Fruit fly (Drosophila melanogaster): Measurements from ENCODE around the gene Sgp.

DNA sequence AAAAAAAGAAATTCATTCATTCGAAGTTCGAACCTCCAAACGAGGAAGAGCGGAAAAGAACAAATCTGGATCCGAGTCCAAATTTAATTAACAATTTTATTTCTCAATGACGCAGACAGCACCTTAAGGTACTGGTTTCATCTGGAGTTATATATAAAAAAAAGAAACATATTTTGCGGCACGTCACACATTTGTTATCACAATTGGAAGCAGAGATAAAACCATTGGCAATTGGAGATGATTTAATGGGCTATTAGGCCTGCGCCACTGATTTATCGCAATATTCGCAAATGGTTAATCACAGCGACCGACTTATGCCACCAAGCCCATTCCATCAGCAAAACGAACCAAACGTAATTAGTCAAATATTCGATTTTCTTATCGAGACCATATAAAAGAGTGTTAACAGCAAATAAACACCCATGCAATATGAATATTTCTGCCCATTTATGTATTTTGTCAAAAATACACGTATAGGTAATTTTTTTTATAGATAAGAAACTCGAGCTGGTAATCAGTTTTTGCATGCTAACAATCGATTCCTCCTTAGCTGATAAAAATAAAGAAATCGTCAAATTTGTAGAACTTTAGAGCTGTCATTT, 19.1 kb downstream of the Sgp start:
- TF ChIP-seq Dll (optimal IDR thresholded peaks at IDR 0.05) (no peak), pan (optimal IDR thresholded peaks at IDR 0.05) (no peak)

Measured in whole organism.